Fruit fly (Drosophila melanogaster) whole organism, prepupa: ENCODE measurements around the gene CG45066.
A peak's percentile ranks its signal among the peaks of the same experiment; 100 is the strongest.

Experiments
- Gug ChIP-seq: fragments of 200-800 bp; sonication (Bioruptor generic); IDR thresholded peaks from 2 replicates; pipeline ENCODE4 v1.3.6; 2022; ENCODE audit warnings: missing biosample characterization, missing genetic modification characterization
- eg ChIP-seq: fragments of 200-800 bp; sonication (Bioruptor generic); IDR thresholded peaks from 3 replicates; pipeline ENCODE4 v1.3.6; 2022; ENCODE audit warnings: missing biosample characterization, missing genetic modification characterization

DNA sequence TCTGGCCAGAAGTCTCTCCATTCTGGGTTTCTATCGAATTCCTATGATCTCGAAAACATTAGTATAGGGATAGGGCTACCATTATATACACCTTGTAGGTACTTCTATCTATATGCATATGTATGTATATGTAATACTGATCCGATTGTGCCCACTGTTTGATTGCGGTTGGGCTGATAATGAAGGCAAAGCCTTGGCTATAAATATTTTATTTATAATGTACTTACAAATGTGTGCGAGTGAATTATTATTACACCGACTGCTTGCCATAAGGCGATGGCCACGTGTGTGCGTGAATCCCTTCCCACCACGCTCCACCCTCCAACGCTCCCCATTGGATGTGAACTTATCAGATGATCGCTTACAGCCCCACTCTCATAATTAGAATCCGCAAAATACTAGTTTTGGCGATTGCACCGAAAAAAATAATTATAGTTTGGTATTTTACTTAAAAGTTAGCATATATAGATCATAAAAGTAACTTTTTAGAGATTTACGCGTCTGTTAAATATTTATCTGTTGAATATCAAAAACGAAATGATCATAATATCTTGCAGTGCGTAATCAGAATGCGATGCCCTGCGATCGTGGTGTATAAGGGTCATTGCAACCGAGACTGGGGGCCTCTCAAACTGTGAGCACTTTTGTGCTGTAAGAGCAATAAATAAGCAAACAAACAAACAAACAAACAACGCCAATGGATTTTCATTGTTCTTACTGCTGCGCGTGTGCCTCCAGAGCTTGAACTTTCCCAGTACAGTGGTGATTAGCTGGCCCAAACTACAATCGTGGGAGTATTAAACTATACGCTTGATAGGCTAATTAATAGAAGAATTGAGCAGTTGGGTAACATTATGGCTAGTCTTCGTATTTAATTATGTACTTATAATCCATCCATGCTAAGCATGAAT lies 30.7 kb downstream of the CG45066 start:
- TF ChIP-seq Gug (GFP tag; lab: Robert Waterston, UW) (peak; percentile 33), eg (GFP tag; lab: Robert Waterston, UW) (peak; percentile 68; the same call in 2 of the 3 replicates)
